Worm (Caenorhabditis elegans) whole organism, midembryonic: ENCODE data around the gene sgk-1.

Source experiments
- T22C8.4 ChIP-seq: fragments of 200-800 bp; sonication (Bioruptor generic); IDR thresholded peaks from 2 replicates; pipeline ENCODE4 v1.3.6; 2022; ENCODE audit warnings: missing genetic modification characterization, missing compliant biosample characterization
- cog-1 ChIP-seq: sonication (generic microtip); optimal IDR thresholded peaks from 2 replicates; lab custom pipeline; 2016; ENCODE audit warnings: missing genetic modification characterization, missing compliant biosample characterization
- flt-1 ChIP-seq: fragments of 200-800 bp; sonication (Bioruptor generic); IDR thresholded peaks from 2 replicates; pipeline ENCODE4 v1.3.6; 2022; ENCODE audit warnings: missing genetic modification characterization, missing compliant biosample characterization
- klf-2 ChIP-seq: fragments of 200-800 bp; sonication (Bioruptor generic); conservative IDR thresholded peaks from 2 replicates; pipeline ENCODE4 v1.3.6; 2022; ENCODE audit warnings: missing genetic modification reagents, missing genetic modification characterization, missing compliant biosample characterization
- med-1 ChIP-seq: sonication (generic microtip); optimal IDR thresholded peaks from 2 replicates; lab custom pipeline; 2017; ENCODE audit warnings: missing genetic modification characterization, mild to moderate bottlenecking, missing compliant biosample characterization, antibody characterized with exemption, missing genetic modification reagents; ENCODE audit not compliant: insufficient read depth
- ref-1 ChIP-seq: fragments of 200-800 bp; sonication (Bioruptor generic); conservative IDR thresholded peaks from 2 replicates; pipeline ENCODE4 v1.3.6; 2022; ENCODE audit warnings: missing genetic modification reagents, missing genetic modification characterization, missing compliant biosample characterization
- tab-1 ChIP-seq: fragments of 200-800 bp; sonication (Bioruptor generic); IDR thresholded peaks from 2 replicates; pipeline ENCODE4 v1.3.6; 2022; ENCODE audit warnings: missing genetic modification characterization, missing compliant biosample characterization
- ztf-23 ChIP-seq: fragments of 200-800 bp; sonication (Bioruptor generic); IDR thresholded peaks from 2 replicates; pipeline ENCODE4 v1.3.6; 2022; ENCODE audit warnings: missing genetic modification reagents, missing genetic modification characterization, missing compliant biosample characterization
- ztf-29 ChIP-seq: fragments of 200-800 bp; sonication (Bioruptor generic); IDR thresholded peaks from 2 replicates; pipeline ENCODE4 v1.3.6; 2022; ENCODE audit warnings: missing genetic modification reagents, missing genetic modification characterization, missing compliant biosample characterization

Gene sgk-1

DNA sequence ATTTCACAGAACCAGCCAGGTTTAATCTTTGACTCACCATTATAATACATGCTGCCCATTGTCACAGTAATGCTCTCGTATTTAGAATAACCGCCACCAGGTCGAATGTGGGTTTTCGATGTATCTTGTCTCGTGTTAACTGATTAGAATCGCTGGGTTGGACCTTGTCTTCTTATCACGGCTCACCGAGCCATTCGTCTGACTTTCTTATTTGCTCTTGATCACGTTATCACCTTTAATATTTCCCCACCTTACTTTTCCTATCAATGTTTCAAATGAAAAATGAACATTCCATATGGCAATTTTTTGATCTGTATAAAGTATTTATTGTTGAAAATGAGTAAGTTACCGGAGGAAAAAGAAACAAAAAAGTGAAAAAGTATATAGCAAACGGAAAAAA lies at the start of gene sgk-1:
sgk-1 (minus strand) TSS at position 130 of the 400 bp plus-strand sequence.
- TF ChIP-seq ref-1 (GFP tag; lab: Robert Waterston, UW) = no peak

DNA sequence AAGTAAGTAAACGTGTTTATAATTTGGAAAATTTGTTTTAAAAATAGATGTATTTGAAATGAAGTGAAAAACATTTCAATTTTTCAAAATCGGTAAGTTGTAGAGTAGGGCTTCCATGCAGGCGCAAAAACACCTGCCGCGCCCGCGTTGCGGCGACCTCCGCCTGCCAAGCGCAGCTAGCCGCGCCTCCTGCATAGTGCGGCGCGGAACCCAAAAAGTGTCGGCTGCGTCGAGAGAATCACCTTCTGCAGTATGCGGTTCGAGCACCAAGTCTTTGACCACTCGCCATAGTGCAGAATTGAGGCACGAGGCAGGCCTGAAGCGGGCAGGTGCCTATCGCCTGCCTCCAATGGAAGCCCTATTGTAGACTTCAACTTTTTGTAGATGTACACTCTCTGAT lies 47.8 kb upstream of the sgk-1 start:
- TF ChIP-seq ztf-23 (GFP tag; lab: Robert Waterston, UW) = no peak
- no peak for TF ChIP-seq ztf-29 (GFP tag; lab: Robert Waterston, UW)
- TF ChIP-seq flt-1 (GFP tag; lab: Robert Waterston, UW) = no peak
- 0 out of 2 replicates have a peak, but pooled peaks have one; percentile 17 for TF ChIP-seq T22C8.4

DNA sequence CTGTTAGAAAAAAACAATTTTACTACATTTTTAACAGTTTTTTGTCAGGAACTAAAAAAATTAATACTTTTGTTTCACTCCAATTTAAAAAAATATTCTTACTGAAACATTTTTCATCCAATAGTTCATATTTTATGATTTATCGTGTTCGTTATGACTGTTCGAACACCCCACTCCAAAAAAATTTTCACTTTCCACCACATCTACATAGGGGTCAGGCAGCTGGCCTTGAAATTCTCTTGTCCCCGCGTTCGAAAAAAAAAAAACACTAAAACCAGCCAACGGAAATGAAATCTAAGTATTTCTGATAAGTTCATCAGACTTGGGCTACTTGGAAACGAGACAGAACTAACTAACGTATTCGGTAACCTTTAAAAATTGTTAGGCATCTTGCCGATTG lies 44.2 kb upstream of the sgk-1 start, which contains the start of gene twk-22:
twk-22 (plus strand) TSS at position 301 of the 400 bp plus-strand sequence.
- TF ChIP-seq ztf-29 (GFP tag; lab: Robert Waterston, UW) = no peak
- no peak for TF ChIP-seq tab-1
- TF ChIP-seq cog-1 (tag; lab: Kevin White, UChicago) = no peak
- TF ChIP-seq flt-1 (GFP tag; lab: Robert Waterston, UW) = no peak
- no peak for TF ChIP-seq ref-1 (GFP tag; lab: Robert Waterston, UW)
- no peak for TF ChIP-seq ztf-23 (GFP tag; lab: Robert Waterston, UW)
- TF ChIP-seq T22C8.4 = no peak
- TF ChIP-seq med-1 (GFP tag; lab: Kevin White, UChicago) = no peak
- TF ChIP-seq klf-2 = no peak

DNA sequence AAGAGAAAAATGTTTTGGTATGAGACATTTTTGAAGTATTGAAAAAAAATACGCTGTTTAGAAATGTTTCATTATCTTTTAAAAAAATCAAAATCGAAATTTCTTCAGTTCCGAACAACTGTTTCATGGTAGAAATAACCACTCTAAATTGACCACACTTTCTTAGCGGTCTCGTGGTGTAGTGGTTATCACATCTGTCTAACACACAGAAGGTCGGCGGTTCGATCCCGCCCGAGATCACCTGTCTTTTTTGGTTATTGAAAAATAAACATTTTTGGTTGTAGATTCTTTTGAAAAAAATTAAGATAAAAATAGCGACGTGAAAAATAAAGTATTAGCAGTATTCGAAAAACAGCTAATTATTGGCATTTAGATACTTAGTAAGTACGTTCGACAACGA lies 38.5 kb upstream of the sgk-1 start:
- no peak for TF ChIP-seq ztf-23 (GFP tag; lab: Robert Waterston, UW)
- no peak for TF ChIP-seq cog-1 (tag; lab: Kevin White, UChicago)
- TF ChIP-seq tab-1 = no peak
- TF ChIP-seq ref-1 (GFP tag; lab: Robert Waterston, UW) = no peak
- TF ChIP-seq klf-2 = no peak
- TF ChIP-seq med-1 (GFP tag; lab: Kevin White, UChicago) = no peak
- no peak for TF ChIP-seq flt-1 (GFP tag; lab: Robert Waterston, UW)
- TF ChIP-seq T22C8.4 = no peak
- no peak for TF ChIP-seq ztf-29 (GFP tag; lab: Robert Waterston, UW)

DNA sequence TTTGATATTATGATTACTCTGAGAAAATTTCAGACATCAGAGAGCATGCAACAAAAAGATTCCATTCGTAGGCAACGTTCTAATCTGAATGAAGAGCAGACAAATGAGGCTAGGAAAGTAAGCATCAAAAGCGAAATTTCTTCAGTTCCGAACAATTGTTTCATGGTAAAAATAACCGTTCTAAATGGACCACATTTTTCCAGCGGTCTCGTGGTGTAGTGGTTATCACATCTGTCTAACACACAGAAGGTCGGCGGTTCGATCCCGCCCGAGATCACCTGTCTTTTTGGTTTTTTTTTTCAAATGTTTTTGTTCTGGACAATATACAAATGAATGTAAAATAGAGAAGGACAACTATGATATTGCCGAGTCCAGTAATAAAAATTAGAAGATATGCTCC lies 37.9 kb upstream of the sgk-1 start, which contains the start of gene twk-21:
twk-21 (plus strand) TSS at position 34 of the 400 bp plus-strand sequence.
- TF ChIP-seq cog-1 (tag; lab: Kevin White, UChicago) (no peak), tab-1 (no peak), ztf-29 (GFP tag; lab: Robert Waterston, UW) (no peak), klf-2 (no peak), T22C8.4 (no peak), flt-1 (GFP tag; lab: Robert Waterston, UW) (no peak), med-1 (GFP tag; lab: Kevin White, UChicago) (no peak), ztf-23 (GFP tag; lab: Robert Waterston, UW) (no peak), ref-1 (GFP tag; lab: Robert Waterston, UW) (no peak)

DNA sequence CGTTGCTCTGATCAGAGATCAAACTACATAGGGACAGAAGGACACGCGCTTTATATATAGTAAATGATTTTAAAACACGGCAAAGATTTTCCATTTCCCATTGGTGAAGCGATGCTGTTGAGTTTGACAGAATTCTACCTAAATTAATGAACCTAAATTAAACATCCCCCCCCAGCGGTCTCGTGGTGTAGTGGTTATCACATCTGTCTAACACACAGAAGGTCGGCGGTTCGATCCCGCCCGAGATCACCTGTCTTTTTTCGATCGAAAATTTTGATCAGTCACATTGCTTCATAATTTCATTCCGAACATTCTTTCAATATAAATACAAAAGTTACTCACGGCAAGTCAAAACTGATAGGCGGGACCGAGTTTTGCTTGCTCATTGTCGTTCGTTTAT lies 37.3 kb upstream of the sgk-1 start:
- peak; percentile 38; the same call in 1 of the 2 replicates for TF ChIP-seq flt-1 (GFP tag; lab: Robert Waterston, UW)
- TF ChIP-seq T22C8.4 = 0 out of 2 replicates have a peak, but pooled peaks have one; percentile 30

DNA sequence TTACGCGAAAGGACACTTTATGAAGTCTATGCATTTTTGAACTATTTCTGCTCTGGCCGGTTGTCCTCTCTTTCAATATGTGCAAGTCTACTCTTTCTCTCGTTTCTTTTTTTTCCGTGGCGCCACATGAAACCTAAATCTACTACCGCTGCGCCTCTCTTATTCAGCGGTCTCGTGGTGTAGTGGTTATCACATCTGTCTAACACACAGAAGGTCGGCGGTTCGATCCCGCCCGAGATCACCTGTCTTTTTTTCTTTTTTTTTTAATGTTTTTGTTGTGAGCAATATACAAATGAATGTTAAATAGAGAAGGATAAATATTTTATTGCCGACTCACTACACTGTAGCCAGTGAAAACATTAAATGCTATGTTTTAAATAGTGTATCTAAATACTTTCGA lies 36.3 kb upstream of the sgk-1 start:
- TF ChIP-seq ztf-23 (GFP tag; lab: Robert Waterston, UW) = peak; percentile 83
- TF ChIP-seq klf-2 = peak; percentile 45; the same call in 1 of the 2 replicates
- no peak for TF ChIP-seq ref-1 (GFP tag; lab: Robert Waterston, UW)
- TF ChIP-seq flt-1 (GFP tag; lab: Robert Waterston, UW) = 0 out of 2 replicates have a peak, but pooled peaks have one; percentile 19
- no peak for TF ChIP-seq ztf-29 (GFP tag; lab: Robert Waterston, UW)
- TF ChIP-seq med-1 (GFP tag; lab: Kevin White, UChicago) = no peak
- TF ChIP-seq tab-1 = 0 out of 2 replicates have a peak, but pooled peaks have one; percentile 24
- TF ChIP-seq T22C8.4 = peak; percentile 57
- peak; percentile 6 for TF ChIP-seq cog-1 (tag; lab: Kevin White, UChicago)

DNA sequence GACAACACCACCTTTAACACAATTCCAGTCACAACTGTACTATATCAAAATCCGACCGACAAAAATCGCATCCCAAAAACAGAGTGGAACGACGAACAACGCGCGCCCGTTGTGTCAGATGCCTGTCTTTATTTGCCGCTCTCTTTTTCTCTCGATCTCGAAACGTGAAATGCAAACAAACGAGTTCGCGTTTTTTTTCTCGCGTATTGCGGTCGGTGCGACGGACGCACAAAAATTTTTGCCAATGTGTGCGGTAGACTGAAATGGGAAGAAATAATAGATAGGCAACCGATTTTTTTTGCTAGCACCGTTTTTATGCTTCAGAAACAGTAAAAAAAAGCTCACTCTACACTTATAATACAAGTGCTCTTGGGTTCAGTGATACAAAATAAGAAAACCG lies 35.2 kb upstream of the sgk-1 start:
- TF ChIP-seq flt-1 (GFP tag; lab: Robert Waterston, UW) = no peak
- TF ChIP-seq ref-1 (GFP tag; lab: Robert Waterston, UW) = no peak
- no peak for TF ChIP-seq ztf-23 (GFP tag; lab: Robert Waterston, UW)
- no peak for TF ChIP-seq ztf-29 (GFP tag; lab: Robert Waterston, UW)
- TF ChIP-seq med-1 (GFP tag; lab: Kevin White, UChicago) = no peak
- no peak for TF ChIP-seq klf-2
- no peak for TF ChIP-seq T22C8.4
- TF ChIP-seq cog-1 (tag; lab: Kevin White, UChicago) = no peak
- no peak for TF ChIP-seq tab-1

DNA sequence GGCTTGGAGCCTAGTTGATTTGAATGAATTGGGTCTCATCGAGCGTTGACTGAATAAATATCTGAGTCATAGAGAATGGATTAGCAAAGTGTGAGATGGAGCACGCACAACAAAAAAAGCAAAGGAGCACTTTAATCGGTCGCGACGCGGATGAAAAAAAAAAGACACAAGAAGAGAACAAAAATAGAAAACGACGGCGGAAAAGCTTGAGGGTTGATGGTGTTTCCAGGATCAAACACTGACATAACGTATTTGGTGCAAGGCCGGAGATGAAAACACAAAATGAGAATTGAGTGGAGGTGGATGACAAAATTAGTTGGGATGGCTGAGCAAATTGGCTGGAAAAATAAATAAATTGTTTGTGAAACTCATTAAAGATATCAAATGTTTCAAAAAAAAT lies 31.0 kb upstream of the sgk-1 start, which contains the start of gene F52E10.4:
F52E10.4 (minus strand) TSS at position 101 of the 400 bp plus-strand sequence.
- TF ChIP-seq ztf-29 (GFP tag; lab: Robert Waterston, UW) (no peak), ztf-23 (GFP tag; lab: Robert Waterston, UW) (no peak), tab-1 (no peak), T22C8.4 (no peak), flt-1 (GFP tag; lab: Robert Waterston, UW) (no peak), med-1 (GFP tag; lab: Kevin White, UChicago) (no peak)

DNA sequence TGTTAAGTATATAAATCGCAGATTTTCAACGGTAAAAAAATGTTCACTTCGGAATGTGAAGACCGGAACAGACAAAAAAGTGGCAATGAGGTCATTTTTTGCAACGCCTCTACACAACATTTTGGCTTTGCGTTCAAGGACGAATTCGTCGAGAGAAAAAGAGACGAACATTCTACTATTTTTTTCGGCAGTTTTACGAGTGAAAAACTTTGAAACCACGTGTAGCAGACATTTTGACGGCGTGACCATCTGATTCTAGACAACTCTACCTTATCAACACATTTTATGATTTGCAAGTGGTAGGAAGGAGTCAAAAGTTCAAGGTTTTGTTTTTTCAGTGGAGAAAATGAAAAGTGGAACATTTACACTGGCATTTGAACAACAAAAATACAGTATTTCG lies 28.6 kb upstream of the sgk-1 start:
- no peak for TF ChIP-seq flt-1 (GFP tag; lab: Robert Waterston, UW)
- TF ChIP-seq klf-2 = no peak
- no peak for TF ChIP-seq ztf-29 (GFP tag; lab: Robert Waterston, UW)
- TF ChIP-seq cog-1 (tag; lab: Kevin White, UChicago) = no peak
- no peak for TF ChIP-seq ztf-23 (GFP tag; lab: Robert Waterston, UW)
- no peak for TF ChIP-seq tab-1
